Worm (Caenorhabditis elegans) whole organism, L4 larva: ENCODE results near the gene C27A2.12.

Experiments used
- F10B5.3 ChIP-seq: sonication (generic microtip); optimal IDR thresholded peaks from 2 replicates; lab custom pipeline; 2016; ENCODE audit warnings: mild to moderate bottlenecking, missing genetic modification characterization, missing compliant biosample characterization
- F44E2.7 ChIP-seq: fragments of 200-800 bp; sonication (Bioruptor generic); IDR thresholded peaks from 2 replicates; pipeline ENCODE4 v2.1.2; 2022; ENCODE audit warnings: missing genetic modification characterization, missing compliant biosample characterization
- F49E8.2 ChIP-seq: sonication (generic microtip); optimal IDR thresholded peaks from 2 replicates; lab custom pipeline; 2016; ENCODE audit warnings: missing compliant biosample characterization, mild to moderate bottlenecking, missing genetic modification characterization, borderline replicate concordance
- R02D3.7 ChIP-seq: fragments of 150-350 bp; sonication (generic microtip); optimal IDR thresholded peaks from 3 replicates; lab custom pipeline; 2014; ENCODE audit warnings: missing biosample characterization, missing genetic modification characterization
- T20F7.1 ChIP-seq: fragments of 200-800 bp; sonication (Bioruptor generic); optimal IDR thresholded peaks from 2 replicates; lab custom pipeline; 2018; ENCODE audit warnings: mild to moderate bottlenecking, missing genetic modification characterization, missing compliant biosample characterization
- Y48G9A.11 ChIP-seq: fragments of 200-800 bp; sonication (Bioruptor generic); IDR thresholded peaks from 2 replicates; pipeline ENCODE4 v1.3.6; 2022; ENCODE audit warnings: missing genetic modification reagents, missing genetic modification characterization, missing compliant biosample characterization
- Y5F2A.4 ChIP-seq: fragments of 200-800 bp; sonication (Bioruptor generic); optimal IDR thresholded peaks from 2 replicates; lab custom pipeline; 2018; ENCODE audit warnings: mild to moderate bottlenecking, missing genetic modification characterization, missing compliant biosample characterization
- ZK337.2 ChIP-seq: fragments of 200-800 bp; sonication (Bioruptor generic); IDR thresholded peaks from 2 replicates; pipeline ENCODE4 v1.3.6; 2022; ENCODE audit warnings: missing genetic modification reagents, missing genetic modification characterization, missing compliant biosample characterization
- ZK546.5 ChIP-seq, 2 experiments: sonication (generic microtip); optimal IDR thresholded peaks; 2 replicates each; lab custom pipeline; 2017; ENCODE audit warnings: missing biosample characterization in 2 of 2, missing genetic modification characterization in 2 of 2
- ceh-28 ChIP-seq: fragments of 150-350 bp; optimal IDR thresholded peaks from 2 replicates; lab custom pipeline; 2014; ENCODE audit warnings: missing biosample characterization, missing genetic modification reagents, missing genetic modification characterization
- ceh-32 ChIP-seq: sonication (generic microtip); optimal IDR thresholded peaks from 2 replicates; lab custom pipeline; 2016; ENCODE audit warnings: mild to moderate bottlenecking, missing genetic modification characterization, missing compliant biosample characterization; ENCODE audit not compliant: poor library complexity
- ceh-62 ChIP-seq: sonication (generic microtip); optimal IDR thresholded peaks from 2 replicates; lab custom pipeline; 2017; ENCODE audit warnings: missing biosample characterization, missing genetic modification characterization
- cey-2 ChIP-seq: sonication (generic microtip); optimal IDR thresholded peaks from 3 replicates; lab custom pipeline; 2017; ENCODE audit warnings: missing genetic modification characterization, mild to moderate bottlenecking, missing compliant biosample characterization, antibody characterized with exemption, borderline replicate concordance; ENCODE audit not compliant: insufficient read depth
- daf-19 ChIP-seq: fragments of 200-800 bp; sonication (Bioruptor generic); conservative IDR thresholded peaks from 2 replicates; pipeline ENCODE4 v1.3.6; 2022; ENCODE audit warnings: missing genetic modification characterization, missing compliant biosample characterization
- dmd-6 ChIP-seq: fragments of 200-800 bp; sonication (Bioruptor generic); IDR thresholded peaks from 2 replicates; pipeline ENCODE4 v1.3.6; 2022; ENCODE audit warnings: missing genetic modification reagents, missing genetic modification characterization, missing compliant biosample characterization
- dmd-8 ChIP-seq: fragments of 200-800 bp; sonication (Bioruptor generic); IDR thresholded peaks from 2 replicates; pipeline ENCODE4 v1.3.6; 2022; ENCODE audit warnings: missing genetic modification characterization, missing compliant biosample characterization
- duxl-1 ChIP-seq: sonication (generic microtip); optimal IDR thresholded peaks from 2 replicates; lab custom pipeline; 2016; ENCODE audit warnings: mild to moderate bottlenecking, missing genetic modification characterization, moderate library complexity, missing compliant biosample characterization; ENCODE audit not compliant: poor library complexity
- egl-27 ChIP-seq: sonication (generic microtip); optimal IDR thresholded peaks from 3 replicates; lab custom pipeline; 2017; ENCODE audit warnings: missing biosample characterization, missing genetic modification reagents, missing genetic modification characterization
- egl-43 ChIP-seq: fragments of 200-800 bp; sonication (Bioruptor generic); IDR thresholded peaks from 2 replicates; pipeline ENCODE4 v1.3.6; 2022; ENCODE audit warnings: missing genetic modification reagents, missing genetic modification characterization, missing compliant biosample characterization
- hif-1 ChIP-seq, 2 experiments: sonication (generic microtip); optimal IDR thresholded peaks; 2 replicates each; lab custom pipeline; 2016 to 2017; ENCODE audit warnings: missing compliant biosample characterization in 2 of 2, missing genetic modification characterization in 2 of 2, missing genetic modification reagents in 2 of 2, missing genotype in 2 of 2, mild to moderate bottlenecking in 1 of 2
- hlh-11 ChIP-seq: fragments of 200-800 bp; sonication (Bioruptor generic); optimal IDR thresholded peaks from 2 replicates; lab custom pipeline; 2018; ENCODE audit warnings: mild to moderate bottlenecking, missing genetic modification characterization, missing compliant biosample characterization
- hlh-30 ChIP-seq: sonication (generic microtip); optimal IDR thresholded peaks from 2 replicates; lab custom pipeline; 2017; ENCODE audit warnings: antibody characterized with exemption, mild to moderate bottlenecking, missing genetic modification characterization, missing compliant biosample characterization; ENCODE audit not compliant: insufficient read depth
- jun-1 ChIP-seq: fragments of 150-350 bp; optimal IDR thresholded peaks from 2 replicates; lab custom pipeline; 2014; ENCODE audit warnings: missing biosample characterization, missing genetic modification reagents, missing genetic modification characterization
- lim-7 ChIP-seq: fragments of 200-800 bp; sonication (Bioruptor generic); IDR thresholded peaks from 2 replicates; pipeline ENCODE4 v1.3.6; 2022; ENCODE audit warnings: missing genetic modification characterization, missing compliant biosample characterization
- lin-13 ChIP-seq: fragments of 150-350 bp; optimal IDR thresholded peaks from 2 replicates; lab custom pipeline; 2014; ENCODE audit warnings: missing biosample characterization, missing genetic modification reagents, missing genetic modification characterization
- lin-15B ChIP-seq: fragments of 150-350 bp; sonication (generic microtip); optimal IDR thresholded peaks from 3 replicates; lab custom pipeline; 2014; ENCODE audit warnings: missing biosample characterization, missing genetic modification characterization
- madf-9 ChIP-seq: fragments of 200-800 bp; sonication (Bioruptor generic); conservative IDR thresholded peaks from 2 replicates; pipeline ENCODE4 v1.3.6; 2022; ENCODE audit warnings: missing genetic modification reagents, missing genetic modification characterization, missing compliant biosample characterization
- mdt-29 ChIP-seq: fragments of 200-800 bp; sonication (Bioruptor generic); IDR thresholded peaks from 2 replicates; pipeline ENCODE4 v1.3.6; 2022; ENCODE audit warnings: missing genetic modification reagents, missing genetic modification characterization, missing compliant biosample characterization
- mep-1 ChIP-seq: fragments of 150-350 bp; sonication (generic microtip); optimal IDR thresholded peaks from 3 replicates; lab custom pipeline; 2014; ENCODE audit warnings: missing biosample characterization, missing genetic modification characterization
- mes-2 ChIP-seq: sonication (generic microtip); optimal IDR thresholded peaks from 2 replicates; lab custom pipeline; 2016; ENCODE audit warnings: missing genotype, mild to moderate bottlenecking, missing genetic modification characterization, missing compliant biosample characterization; ENCODE audit not compliant: poor library complexity, severe bottlenecking
- nhr-10 ChIP-seq: fragments of 150-350 bp; optimal IDR thresholded peaks from 2 replicates; lab custom pipeline; 2014; ENCODE audit warnings: missing biosample characterization, missing genetic modification characterization
- nhr-11 ChIP-seq: fragments of 150-350 bp; optimal IDR thresholded peaks from 2 replicates; lab custom pipeline; 2014; ENCODE audit warnings: missing biosample characterization, missing genetic modification characterization
- nhr-111 ChIP-seq: fragments of 200-800 bp; sonication (Bioruptor generic); optimal IDR thresholded peaks from 2 replicates; lab custom pipeline; 2018; ENCODE audit warnings: mild to moderate bottlenecking, missing genetic modification characterization, missing compliant biosample characterization
- nhr-25 ChIP-seq: sonication (generic microtip); optimal IDR thresholded peaks from 2 replicates; lab custom pipeline; 2017; ENCODE audit warnings: missing genetic modification characterization, mild to moderate bottlenecking, missing compliant biosample characterization, antibody characterized with exemption, moderate library complexity, borderline replicate concordance; ENCODE audit not compliant: insufficient read depth
- nhr-48 ChIP-seq: sonication (generic microtip); optimal IDR thresholded peaks from 2 replicates; lab custom pipeline; 2016; ENCODE audit warnings: mild to moderate bottlenecking, missing genetic modification characterization, missing compliant biosample characterization
- nhr-6 ChIP-seq: fragments of 150-350 bp; optimal IDR thresholded peaks from 2 replicates; lab custom pipeline; 2014; ENCODE audit warnings: missing biosample characterization, missing genetic modification characterization
- nhr-76 ChIP-seq: fragments of 150-350 bp; optimal IDR thresholded peaks from 2 replicates; lab custom pipeline; 2014; ENCODE audit warnings: missing biosample characterization, missing genetic modification characterization
- pha-4 ChIP-seq, 2 experiments: fragments of 150-350 bp in 1 of 2; fragments of 200-800 bp in 1 of 2; sonication (Bioruptor generic) in 1 of 2; IDR thresholded peaks in 1 of 2; optimal IDR thresholded peaks in 1 of 2; 2 replicates each; pipeline versions ENCODE4 v1.3.6 to Lab custom; 2014 to 2022; ENCODE audit warnings: missing genetic modification characterization in 2 of 2, missing genetic modification reagents in 2 of 2, missing biosample characterization in 1 of 2, missing compliant biosample characterization in 1 of 2
- pqm-1 ChIP-seq: sonication (generic microtip); optimal IDR thresholded peaks from 2 replicates; lab custom pipeline; 2017; ENCODE audit warnings: missing biosample characterization, missing genetic modification characterization
- sdz-12 ChIP-seq: fragments of 200-800 bp; sonication (Bioruptor generic); optimal IDR thresholded peaks from 2 replicates; lab custom pipeline; 2018; ENCODE audit warnings: mild to moderate bottlenecking, missing genetic modification characterization, missing compliant biosample characterization
- skn-1 ChIP-seq: fragments of 150-350 bp; optimal IDR thresholded peaks from 2 replicates; lab custom pipeline; 2014; ENCODE audit warnings: missing biosample characterization, missing genetic modification characterization
- snpc-4 ChIP-seq: fragments of 150-350 bp; optimal IDR thresholded peaks from 2 replicates; lab custom pipeline; 2014; ENCODE audit warnings: missing biosample characterization, missing genetic modification characterization
- spr-1 ChIP-seq: sonication (generic microtip); optimal IDR thresholded peaks from 2 replicates; lab custom pipeline; 2016; ENCODE audit warnings: mild to moderate bottlenecking, missing genetic modification characterization, missing compliant biosample characterization
- tag-97 ChIP-seq: fragments of 200-800 bp; sonication (Bioruptor generic); IDR thresholded peaks from 2 replicates; pipeline ENCODE4 v1.3.6; 2022; ENCODE audit warnings: missing genetic modification characterization, missing compliant biosample characterization
- unc-130 ChIP-seq: sonication (generic microtip); optimal IDR thresholded peaks from 2 replicates; lab custom pipeline; 2016; ENCODE audit warnings: missing genetic modification reagents, missing genetic modification characterization, missing compliant biosample characterization
- unc-39 ChIP-seq: sonication (generic microtip); optimal IDR thresholded peaks from 2 replicates; lab custom pipeline; 2017; ENCODE audit warnings: missing biosample characterization, missing genetic modification characterization
- zag-1 ChIP-seq: fragments of 150-350 bp; optimal IDR thresholded peaks from 2 replicates; lab custom pipeline; 2014; ENCODE audit warnings: missing biosample characterization, missing genetic modification characterization
- ztf-11 ChIP-seq: fragments of 150-350 bp; optimal IDR thresholded peaks from 2 replicates; lab custom pipeline; 2014; ENCODE audit warnings: missing biosample characterization, missing genetic modification characterization
- ztf-7 ChIP-seq: fragments of 150-350 bp; optimal IDR thresholded peaks from 2 replicates; lab custom pipeline; 2014; ENCODE audit warnings: missing biosample characterization, missing genetic modification characterization

The C27A2.12 gene

DNA sequence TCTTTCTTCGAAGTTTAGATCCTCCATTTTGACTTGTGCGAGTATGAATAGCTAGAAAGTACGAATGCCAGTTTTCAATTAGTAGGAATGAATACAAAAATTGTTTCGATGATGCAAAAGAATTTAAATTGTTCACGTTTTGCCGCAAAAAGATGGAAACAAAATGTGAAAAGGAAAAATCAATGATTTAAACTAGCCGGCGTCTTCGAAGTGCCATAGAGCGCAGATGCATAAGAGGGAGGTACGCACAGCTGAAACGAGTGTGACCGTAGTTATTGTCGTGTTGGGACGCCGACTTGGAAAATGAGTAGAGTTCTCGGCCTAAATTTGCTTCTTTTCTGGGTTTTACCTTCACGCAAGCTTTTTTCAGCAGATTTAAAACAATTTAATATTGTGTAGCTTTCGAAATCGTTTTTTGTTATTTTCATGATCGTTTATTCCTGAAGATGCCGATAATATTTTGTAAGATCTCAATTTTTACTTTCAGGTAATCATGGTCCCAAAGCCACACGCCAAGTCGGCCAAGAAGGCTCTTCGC, 2.7 kb downstream of the C27A2.12 start, which contains the start of the genes ify-1 and rpl-22 (continued):
- no peak for TF ChIP-seq cey-2 (tag; lab: Kevin White, UChicago)
- TF ChIP-seq lin-13, result peak; percentile 89
- TF ChIP-seq pqm-1 (tag; lab: Kevin White, UChicago), result peak; percentile 14
- peak; percentile 96 for TF ChIP-seq mep-1
- no peak for TF ChIP-seq ztf-11 (tag; lab: Kevin White, UChicago)
- TF ChIP-seq nhr-6, result peak; percentile 95
- peak; percentile 96 for TF ChIP-seq mes-2 (tag; lab: Kevin White, UChicago)
- no peak for TF ChIP-seq unc-39 (tag; lab: Kevin White, UChicago)
- peak; percentile 94 for TF ChIP-seq hlh-30 (tag; lab: Kevin White, UChicago)
- TF ChIP-seq spr-1 (tag; lab: Kevin White, UChicago), result peak; percentile 82
- TF ChIP-seq pha-4 (GFP tag; IDR thresholded peaks at IDR 0.05; lab: Robert Waterston, UW), result peak; percentile 63; the same call in 1 of the 2 replicates
- peak; percentile 97 for TF ChIP-seq pha-4 (tag; optimal IDR thresholded peaks at IDR 0.05; lab: Kevin White, UChicago)
- peak; percentile 36 for TF ChIP-seq nhr-10 (tag; lab: Kevin White, UChicago)
- no peak for TF ChIP-seq lim-7
- TF ChIP-seq dmd-6 (GFP tag; lab: Robert Waterston, UW), result peak; percentile 49
- no peak for TF ChIP-seq R02D3.7 (tag; lab: Kevin White, UChicago)
- no peak for TF ChIP-seq mdt-29
- peak; percentile 78 for TF ChIP-seq ztf-7 (tag; lab: Kevin White, UChicago)
- TF ChIP-seq duxl-1 (tag; lab: Kevin White, UChicago), result peak; percentile 88
- peak; percentile 42 for TF ChIP-seq zag-1 (tag; lab: Kevin White, UChicago)
- TF ChIP-seq tag-97 (GFP tag; lab: Robert Waterston, UW), result no peak
- 0 out of 2 replicates have a peak, but pooled peaks have one; percentile 21 for TF ChIP-seq madf-9 (GFP tag; lab: Robert Waterston, UW)
- peak; percentile 90 for TF ChIP-seq nhr-11 (tag; lab: Kevin White, UChicago)
- peak; percentile 69 for TF ChIP-seq jun-1
- peak; percentile 89 for TF ChIP-seq hlh-11 (tag; lab: Kevin White, UChicago)
- peak; percentile 43 for TF ChIP-seq nhr-48 (tag; lab: Kevin White, UChicago)
- TF ChIP-seq skn-1 (tag; lab: Kevin White, UChicago), result no peak
- 0 out of 2 replicates have a peak, but pooled peaks have one; percentile 42 for TF ChIP-seq egl-43 (GFP tag; lab: Robert Waterston, UW)
- peak; percentile 51 for TF ChIP-seq snpc-4 (tag; lab: Kevin White, UChicago)
- no peak for TF ChIP-seq ceh-32 (tag; lab: Kevin White, UChicago)
- no peak for TF ChIP-seq Y5F2A.4
- peak; percentile 20; the same call in 1 of the 2 replicates for TF ChIP-seq dmd-8 (GFP tag; lab: Robert Waterston, UW)
- TF ChIP-seq nhr-76 (tag; lab: Kevin White, UChicago), result no peak
- no peak for TF ChIP-seq Y48G9A.11 (GFP tag; lab: Robert Waterston, UW)
- TF ChIP-seq F44E2.7 (GFP tag; lab: Robert Waterston, UW), result no peak
- peak in 1 of 2 experiments; percentile 16 for TF ChIP-seq ZK546.5 (tag; optimal IDR thresholded peaks at IDR 0.05; lab: Kevin White, UChicago)
- TF ChIP-seq ceh-28 (tag; lab: Kevin White, UChicago), result peak; percentile 46
- TF ChIP-seq daf-19 (GFP tag; lab: Robert Waterston, UW), result no peak
- peak; percentile 43 for TF ChIP-seq F10B5.3 (tag; lab: Kevin White, UChicago)
- TF ChIP-seq T20F7.1 (GFP tag; lab: Kevin White, UChicago), result peak; percentile 84
- TF ChIP-seq unc-130 (GFP tag; lab: Kevin White, UChicago), result peak; percentile 81
- TF ChIP-seq egl-27 (tag; lab: Kevin White, UChicago), result no peak
- peak; percentile 94 for TF ChIP-seq nhr-25 (tag; lab: Kevin White, UChicago)
- peak; percentile 61 for TF ChIP-seq F49E8.2 (tag; lab: Kevin White, UChicago)
- TF ChIP-seq ceh-62 (tag; lab: Kevin White, UChicago), result no peak
- no peak for TF ChIP-seq ZK337.2 (GFP tag; lab: Robert Waterston, UW)
- TF ChIP-seq nhr-111 (GFP tag; lab: Kevin White, UChicago), result no peak
- TF ChIP-seq hif-1 (tag; optimal IDR thresholded peaks at IDR 0.05; lab: Kevin White, UChicago), result peak; percentile 7 to 83
- no peak for TF ChIP-seq sdz-12 (GFP tag; lab: Kevin White, UChicago)
- TF ChIP-seq lin-15B, result peak; percentile 87
